Worm (Caenorhabditis elegans) whole organism, L4 larva: ENCODE measurements around the gene F43D2.6.

Experiments used
- F37D6.2 ChIP-seq: sonication (generic microtip); optimal IDR thresholded peaks from 2 replicates; lab custom pipeline; 2016; ENCODE audit warnings: mild to moderate bottlenecking, missing genetic modification characterization, missing compliant biosample characterization
- F44E2.7 ChIP-seq: fragments of 200-800 bp; sonication (Bioruptor generic); IDR thresholded peaks from 2 replicates; pipeline ENCODE4 v2.1.2; 2022; ENCODE audit warnings: missing genetic modification characterization, missing compliant biosample characterization
- F49E8.2 ChIP-seq: sonication (generic microtip); optimal IDR thresholded peaks from 2 replicates; lab custom pipeline; 2016; ENCODE audit warnings: missing compliant biosample characterization, mild to moderate bottlenecking, missing genetic modification characterization, borderline replicate concordance
- T26A8.4 ChIP-seq: fragments of 200-800 bp; sonication (Bioruptor generic); IDR thresholded peaks from 2 replicates; pipeline ENCODE4 v1.3.6; 2022; ENCODE audit warnings: missing genetic modification characterization, missing compliant biosample characterization
- Y105C5A.15 ChIP-seq: fragments of 200-800 bp; sonication (Bioruptor generic); IDR thresholded peaks from 2 replicates; pipeline ENCODE4 v1.3.6; 2022; ENCODE audit warnings: missing genetic modification characterization, missing compliant biosample characterization
- Y5F2A.4 ChIP-seq: fragments of 200-800 bp; sonication (Bioruptor generic); optimal IDR thresholded peaks from 2 replicates; lab custom pipeline; 2018; ENCODE audit warnings: mild to moderate bottlenecking, missing genetic modification characterization, missing compliant biosample characterization
- ZK337.2 ChIP-seq: fragments of 200-800 bp; sonication (Bioruptor generic); IDR thresholded peaks from 2 replicates; pipeline ENCODE4 v1.3.6; 2022; ENCODE audit warnings: missing genetic modification reagents, missing genetic modification characterization, missing compliant biosample characterization
- ZK546.5 ChIP-seq, 2 experiments: sonication (generic microtip); optimal IDR thresholded peaks; 2 replicates each; lab custom pipeline; 2017; ENCODE audit warnings: missing biosample characterization in 2 of 2, missing genetic modification characterization in 2 of 2
- aly-2 ChIP-seq: sonication (generic microtip); optimal IDR thresholded peaks from 2 replicates; lab custom pipeline; 2018; ENCODE audit warnings: missing biosample characterization, missing genetic modification characterization
- ceh-82 ChIP-seq: sonication (generic microtip); optimal IDR thresholded peaks from 2 replicates; lab custom pipeline; 2017; ENCODE audit warnings: missing biosample characterization, missing genetic modification characterization
- cey-2 ChIP-seq: sonication (generic microtip); optimal IDR thresholded peaks from 3 replicates; lab custom pipeline; 2017; ENCODE audit warnings: missing genetic modification characterization, mild to moderate bottlenecking, missing compliant biosample characterization, antibody characterized with exemption, borderline replicate concordance; ENCODE audit not compliant: insufficient read depth
- ctbp-1 ChIP-seq: fragments of 200-800 bp; sonication (Bioruptor generic); IDR thresholded peaks from 2 replicates; pipeline ENCODE4 v1.3.6; 2022; ENCODE audit warnings: missing genetic modification reagents, missing genetic modification characterization, missing compliant biosample characterization
- daf-12 ChIP-seq: fragments of 150-350 bp; optimal IDR thresholded peaks from 2 replicates; lab custom pipeline; 2014; ENCODE audit warnings: missing biosample characterization, missing genetic modification reagents, missing genetic modification characterization
- daf-19 ChIP-seq: fragments of 200-800 bp; sonication (Bioruptor generic); conservative IDR thresholded peaks from 2 replicates; pipeline ENCODE4 v1.3.6; 2022; ENCODE audit warnings: missing genetic modification characterization, missing compliant biosample characterization
- dmd-6 ChIP-seq: fragments of 200-800 bp; sonication (Bioruptor generic); IDR thresholded peaks from 2 replicates; pipeline ENCODE4 v1.3.6; 2022; ENCODE audit warnings: missing genetic modification reagents, missing genetic modification characterization, missing compliant biosample characterization
- dmd-8 ChIP-seq: fragments of 200-800 bp; sonication (Bioruptor generic); IDR thresholded peaks from 2 replicates; pipeline ENCODE4 v1.3.6; 2022; ENCODE audit warnings: missing genetic modification characterization, missing compliant biosample characterization
- dmd-9 ChIP-seq: fragments of 200-800 bp; sonication (Bioruptor generic); IDR thresholded peaks from 2 replicates; pipeline ENCODE4 v1.3.6; 2022; ENCODE audit warnings: missing genetic modification reagents, missing genetic modification characterization, missing compliant biosample characterization
- dve-1 ChIP-seq: sonication (generic microtip); optimal IDR thresholded peaks from 2 replicates; lab custom pipeline; 2017; ENCODE audit warnings: antibody characterized with exemption, mild to moderate bottlenecking, missing genetic modification characterization, missing compliant biosample characterization; ENCODE audit not compliant: insufficient read depth
- egl-43 ChIP-seq: fragments of 200-800 bp; sonication (Bioruptor generic); IDR thresholded peaks from 2 replicates; pipeline ENCODE4 v1.3.6; 2022; ENCODE audit warnings: missing genetic modification reagents, missing genetic modification characterization, missing compliant biosample characterization
- fos-1 ChIP-seq: fragments of 150-350 bp; optimal IDR thresholded peaks from 2 replicates; lab custom pipeline; 2014; ENCODE audit warnings: missing biosample characterization, missing genetic modification characterization
- gei-8 ChIP-seq: fragments of 200-800 bp; sonication (Bioruptor generic); optimal IDR thresholded peaks from 2 replicates; lab custom pipeline; 2018; ENCODE audit warnings: mild to moderate bottlenecking, missing genetic modification characterization, missing compliant biosample characterization
- hif-1 ChIP-seq, 2 experiments: sonication (generic microtip); optimal IDR thresholded peaks; 2 replicates each; lab custom pipeline; 2016 to 2017; ENCODE audit warnings: missing compliant biosample characterization in 2 of 2, missing genetic modification characterization in 2 of 2, missing genetic modification reagents in 2 of 2, missing genotype in 2 of 2, mild to moderate bottlenecking in 1 of 2
- hlh-11 ChIP-seq: fragments of 200-800 bp; sonication (Bioruptor generic); optimal IDR thresholded peaks from 2 replicates; lab custom pipeline; 2018; ENCODE audit warnings: mild to moderate bottlenecking, missing genetic modification characterization, missing compliant biosample characterization
- lin-1 ChIP-seq: fragments of 200-800 bp; sonication (Bioruptor generic); IDR thresholded peaks from 2 replicates; pipeline ENCODE4 v1.3.6; 2022; ENCODE audit warnings: missing genetic modification reagents, missing genetic modification characterization, missing compliant biosample characterization
- lin-13 ChIP-seq: fragments of 150-350 bp; optimal IDR thresholded peaks from 2 replicates; lab custom pipeline; 2014; ENCODE audit warnings: missing biosample characterization, missing genetic modification reagents, missing genetic modification characterization
- lin-15B ChIP-seq: fragments of 150-350 bp; sonication (generic microtip); optimal IDR thresholded peaks from 3 replicates; lab custom pipeline; 2014; ENCODE audit warnings: missing biosample characterization, missing genetic modification characterization
- lir-3 ChIP-seq: sonication (generic microtip); optimal IDR thresholded peaks from 2 replicates; lab custom pipeline; 2016; ENCODE audit warnings: mild to moderate bottlenecking, missing genetic modification characterization, missing compliant biosample characterization
- lsy-2 ChIP-seq, 2 experiments: fragments of 150-350 bp in 1 of 2; sonication (generic microtip) in 1 of 2; optimal IDR thresholded peaks; 2 replicates each; lab custom pipeline; 2014 to 2017; ENCODE audit warnings: missing biosample characterization in 2 of 2, missing genetic modification characterization in 2 of 2
- madf-9 ChIP-seq: fragments of 200-800 bp; sonication (Bioruptor generic); conservative IDR thresholded peaks from 2 replicates; pipeline ENCODE4 v1.3.6; 2022; ENCODE audit warnings: missing genetic modification reagents, missing genetic modification characterization, missing compliant biosample characterization
- mdl-1 ChIP-seq, 2 experiments: fragments of 150-350 bp in 1 of 2; sonication (generic microtip) in 1 of 2; optimal IDR thresholded peaks; 2 replicates each; lab custom pipeline; 2014 to 2017; ENCODE audit warnings: missing biosample characterization in 2 of 2, missing genetic modification characterization in 2 of 2
- mdt-29 ChIP-seq: fragments of 200-800 bp; sonication (Bioruptor generic); IDR thresholded peaks from 2 replicates; pipeline ENCODE4 v1.3.6; 2022; ENCODE audit warnings: missing genetic modification reagents, missing genetic modification characterization, missing compliant biosample characterization
- mxl-3 ChIP-seq: fragments of 200-800 bp; sonication (Bioruptor generic); optimal IDR thresholded peaks from 2 replicates; lab custom pipeline; 2018; ENCODE audit warnings: mild to moderate bottlenecking, missing genetic modification characterization, missing compliant biosample characterization
- nhr-102 ChIP-seq: sonication (generic microtip); optimal IDR thresholded peaks from 2 replicates; lab custom pipeline; 2016; ENCODE audit warnings: mild to moderate bottlenecking, missing genetic modification characterization, moderate library complexity, missing compliant biosample characterization
- nhr-11 ChIP-seq: fragments of 150-350 bp; optimal IDR thresholded peaks from 2 replicates; lab custom pipeline; 2014; ENCODE audit warnings: missing biosample characterization, missing genetic modification characterization
- nhr-25 ChIP-seq: sonication (generic microtip); optimal IDR thresholded peaks from 2 replicates; lab custom pipeline; 2017; ENCODE audit warnings: missing genetic modification characterization, mild to moderate bottlenecking, missing compliant biosample characterization, antibody characterized with exemption, moderate library complexity, borderline replicate concordance; ENCODE audit not compliant: insufficient read depth
- nhr-41 ChIP-seq: fragments of 200-800 bp; sonication (Bioruptor generic); IDR thresholded peaks from 2 replicates; pipeline ENCODE4 v1.3.6; 2022; ENCODE audit warnings: missing genetic modification reagents, missing genetic modification characterization, missing compliant biosample characterization
- nhr-6 ChIP-seq: fragments of 150-350 bp; optimal IDR thresholded peaks from 2 replicates; lab custom pipeline; 2014; ENCODE audit warnings: missing biosample characterization, missing genetic modification characterization
- nhr-77 ChIP-seq: fragments of 150-350 bp; optimal IDR thresholded peaks from 2 replicates; lab custom pipeline; 2014; ENCODE audit warnings: missing biosample characterization, missing genetic modification characterization
- pha-4 ChIP-seq, 2 experiments: fragments of 150-350 bp in 1 of 2; fragments of 200-800 bp in 1 of 2; sonication (Bioruptor generic) in 1 of 2; IDR thresholded peaks in 1 of 2; optimal IDR thresholded peaks in 1 of 2; 2 replicates each; pipeline versions ENCODE4 v1.3.6 to Lab custom; 2014 to 2022; ENCODE audit warnings: missing genetic modification characterization in 2 of 2, missing genetic modification reagents in 2 of 2, missing biosample characterization in 1 of 2, missing compliant biosample characterization in 1 of 2
- pqm-1 ChIP-seq: sonication (generic microtip); optimal IDR thresholded peaks from 2 replicates; lab custom pipeline; 2017; ENCODE audit warnings: missing biosample characterization, missing genetic modification characterization
- set-16 ChIP-seq: fragments of 200-800 bp; sonication (Bioruptor generic); IDR thresholded peaks from 2 replicates; pipeline ENCODE4 v1.3.6; 2022; ENCODE audit warnings: missing genetic modification reagents, missing genetic modification characterization, missing compliant biosample characterization
- skn-1 ChIP-seq: fragments of 150-350 bp; optimal IDR thresholded peaks from 2 replicates; lab custom pipeline; 2014; ENCODE audit warnings: missing biosample characterization, missing genetic modification characterization
- snpc-4 ChIP-seq: fragments of 150-350 bp; optimal IDR thresholded peaks from 2 replicates; lab custom pipeline; 2014; ENCODE audit warnings: missing biosample characterization, missing genetic modification characterization
- spr-1 ChIP-seq: sonication (generic microtip); optimal IDR thresholded peaks from 2 replicates; lab custom pipeline; 2016; ENCODE audit warnings: mild to moderate bottlenecking, missing genetic modification characterization, missing compliant biosample characterization
- spr-3 ChIP-seq: fragments of 200-800 bp; sonication (Bioruptor generic); optimal IDR thresholded peaks from 2 replicates; lab custom pipeline; 2018; ENCODE audit warnings: mild to moderate bottlenecking, missing genetic modification characterization, missing compliant biosample characterization
- unc-130 ChIP-seq: sonication (generic microtip); optimal IDR thresholded peaks from 2 replicates; lab custom pipeline; 2016; ENCODE audit warnings: missing genetic modification reagents, missing genetic modification characterization, missing compliant biosample characterization
- zfp-2 ChIP-seq: sonication (generic microtip); optimal IDR thresholded peaks from 2 replicates; lab custom pipeline; 2016; ENCODE audit warnings: mild to moderate bottlenecking, missing genetic modification characterization, missing compliant biosample characterization
- zip-2 ChIP-seq: fragments of 150-350 bp; optimal IDR thresholded peaks from 2 replicates; lab custom pipeline; 2014; ENCODE audit warnings: missing biosample characterization, missing genetic modification characterization
- ztf-11 ChIP-seq: fragments of 150-350 bp; optimal IDR thresholded peaks from 2 replicates; lab custom pipeline; 2014; ENCODE audit warnings: missing biosample characterization, missing genetic modification characterization
- ztf-7 ChIP-seq: fragments of 150-350 bp; optimal IDR thresholded peaks from 2 replicates; lab custom pipeline; 2014; ENCODE audit warnings: missing biosample characterization, missing genetic modification characterization

F43D2.6 gene

ce11 chrV:14660608-14661355 lies 25.8 kb upstream of the F43D2.6 start, which contains the start of gene srh-17 (continued):
- no peak for TF ChIP-seq pqm-1
- TF ChIP-seq ZK337.2 (GFP tag; lab: Robert Waterston, UW): no peak
- TF ChIP-seq hif-1 (tag; optimal IDR thresholded peaks at IDR 0.05; lab: Kevin White, UChicago): peak; percentile 53 to 76
- peak; percentile 5 for TF ChIP-seq nhr-6
- TF ChIP-seq dmd-6: peak; percentile 49
- TF ChIP-seq mxl-3 (GFP tag; lab: Kevin White, UChicago): peak; percentile 93
- TF ChIP-seq T26A8.4 (GFP tag; lab: Robert Waterston, UW): no peak
- no peak for TF ChIP-seq daf-19
- no peak for TF ChIP-seq spr-1 (tag; lab: Kevin White, UChicago)
- no peak for TF ChIP-seq ctbp-1 (GFP tag; lab: Robert Waterston, UW)
- no peak for TF ChIP-seq spr-3 (GFP tag; lab: Kevin White, UChicago)
- TF ChIP-seq fos-1: no peak
- no peak for TF ChIP-seq dve-1
- TF ChIP-seq ztf-11 (tag; lab: Kevin White, UChicago): no peak
- no peak for TF ChIP-seq lin-1 (GFP tag; lab: Robert Waterston, UW)
- no peak for TF ChIP-seq daf-12
- TF ChIP-seq set-16: no peak
- no peak for TF ChIP-seq lin-15B (tag; lab: Kevin White, UChicago)
- TF ChIP-seq ztf-7 (tag; lab: Kevin White, UChicago): no peak
- peak; percentile 20 for TF ChIP-seq nhr-25 (tag; lab: Kevin White, UChicago)
- TF ChIP-seq cey-2 (tag; lab: Kevin White, UChicago): peak; percentile 92
- TF ChIP-seq nhr-102 (tag; lab: Kevin White, UChicago): no peak
- no peak for TF ChIP-seq madf-9 (GFP tag; lab: Robert Waterston, UW)
- TF ChIP-seq pha-4 (GFP tag; IDR thresholded peaks at IDR 0.05; lab: Robert Waterston, UW): no peak
- no peak for TF ChIP-seq pha-4 (tag; optimal IDR thresholded peaks at IDR 0.05; lab: Kevin White, UChicago)
- TF ChIP-seq skn-1 (tag; lab: Kevin White, UChicago): no peak
- TF ChIP-seq nhr-11 (tag; lab: Kevin White, UChicago): peak; percentile 14
- TF ChIP-seq mdt-29 (GFP tag; lab: Robert Waterston, UW): no peak
- no peak for TF ChIP-seq Y5F2A.4 (GFP tag; lab: Kevin White, UChicago)
- TF ChIP-seq lsy-2 (tag; optimal IDR thresholded peaks at IDR 0.05; lab: Kevin White, UChicago): no peak
- no peak for TF ChIP-seq dmd-9
- TF ChIP-seq zip-2: no peak
- TF ChIP-seq gei-8 (GFP tag; lab: Kevin White, UChicago): no peak
- peak; percentile 79 for TF ChIP-seq hlh-11 (tag; lab: Kevin White, UChicago)
- TF ChIP-seq ceh-82: no peak
- TF ChIP-seq Y105C5A.15 (GFP tag; lab: Robert Waterston, UW): no peak
- TF ChIP-seq ZK546.5 (tag; optimal IDR thresholded peaks at IDR 0.05; lab: Kevin White, UChicago): no peak
- no peak for TF ChIP-seq F44E2.7
- TF ChIP-seq lir-3: no peak
- TF ChIP-seq aly-2 (tag; lab: Kevin White, UChicago): no peak
- TF ChIP-seq nhr-77 (tag; lab: Kevin White, UChicago): no peak
- TF ChIP-seq lin-13 (GFP tag; lab: Kevin White, UChicago): no peak
- TF ChIP-seq unc-130 (GFP tag; lab: Kevin White, UChicago): no peak
- TF ChIP-seq snpc-4 (tag; lab: Kevin White, UChicago): no peak
- TF ChIP-seq nhr-41: no peak
- no peak for TF ChIP-seq F49E8.2 (tag; lab: Kevin White, UChicago)
- no peak for TF ChIP-seq dmd-8 (GFP tag; lab: Robert Waterston, UW)
- TF ChIP-seq F37D6.2 (tag; lab: Kevin White, UChicago): no peak
- peak; percentile 83 to 87 for TF ChIP-seq mdl-1 (tag; optimal IDR thresholded peaks at IDR 0.05; lab: Kevin White, UChicago)
- no peak for TF ChIP-seq egl-43 (GFP tag; lab: Robert Waterston, UW)
- no peak for TF ChIP-seq zfp-2 (tag; lab: Kevin White, UChicago)
